Worm (Caenorhabditis elegans) whole organism, L3 larva: Measurements from ENCODE around the gene ptr-20.

Experiments
- ceh-16 ChIP-seq: sonication (generic microtip); optimal IDR thresholded peaks from 2 replicates; lab custom pipeline; 2017; ENCODE audit warnings: missing biosample characterization, missing genetic modification characterization
- ceh-82 ChIP-seq: fragments of 150-350 bp; optimal IDR thresholded peaks from 2 replicates; lab custom pipeline; 2014; ENCODE audit warnings: missing biosample characterization, missing genetic modification characterization
- egl-27 ChIP-seq: sonication (generic microtip); optimal IDR thresholded peaks from 4 replicates; lab custom pipeline; 2017; ENCODE audit warnings: missing biosample characterization, missing genetic modification reagents, missing genetic modification characterization
- nhr-12 ChIP-seq: fragments of 150-350 bp; optimal IDR thresholded peaks from 2 replicates; lab custom pipeline; 2014; ENCODE audit warnings: missing biosample characterization, missing genetic modification characterization
- nhr-237 ChIP-seq: fragments of 150-350 bp; optimal IDR thresholded peaks from 2 replicates; lab custom pipeline; 2014; ENCODE audit warnings: missing biosample characterization, missing genetic modification characterization
- pha-4 ChIP-seq: fragments of 150-350 bp; optimal IDR thresholded peaks from 2 replicates; lab custom pipeline; 2014; ENCODE audit warnings: missing biosample characterization, missing genetic modification reagents, missing genetic modification characterization
- skn-1 ChIP-seq: fragments of 150-350 bp; optimal IDR thresholded peaks from 2 replicates; lab custom pipeline; 2014; ENCODE audit warnings: missing biosample characterization, missing genetic modification characterization
- ztf-4 ChIP-seq: fragments of 150-350 bp; optimal IDR thresholded peaks from 2 replicates; lab custom pipeline; 2014; ENCODE audit warnings: missing biosample characterization, missing genetic modification characterization

DNA sequence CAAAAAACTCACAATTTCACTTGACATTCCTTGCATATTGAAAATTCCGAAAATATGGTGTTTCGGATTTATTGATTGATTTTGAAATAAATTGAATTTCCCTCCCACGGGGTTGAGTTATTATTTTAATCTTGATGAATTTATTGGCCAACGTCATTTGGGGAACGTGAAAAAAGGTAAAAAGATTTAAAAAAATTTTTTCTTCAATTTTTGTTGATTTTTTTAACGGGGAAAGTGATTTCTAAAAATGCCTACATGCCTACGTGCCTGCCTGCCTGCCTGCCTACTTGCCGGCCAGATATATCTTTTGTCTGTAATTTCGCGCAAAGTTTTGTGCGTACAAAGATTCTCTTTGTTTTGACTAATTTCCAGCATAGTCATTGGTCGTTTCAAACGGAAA, 23.6 kb upstream of the ptr-20 start, which contains the start of gene Y53F4B.24:
- TF ChIP-seq nhr-12 (tag; lab: Kevin White, UChicago): no peak
- TF ChIP-seq pha-4 (tag; lab: Kevin White, UChicago): no peak
- TF ChIP-seq ceh-16 (tag; lab: Kevin White, UChicago): no peak
- no peak for TF ChIP-seq egl-27 (tag; lab: Kevin White, UChicago)
- no peak for TF ChIP-seq ceh-82
- no peak for TF ChIP-seq ztf-4 (tag; lab: Kevin White, UChicago)
- no peak for TF ChIP-seq nhr-237 (tag; lab: Kevin White, UChicago)
- TF ChIP-seq skn-1 (tag; lab: Kevin White, UChicago): no peak
